Worm (Caenorhabditis elegans) whole organism, young adult: ENCODE measurements around the gene fip-7.

Source experiments
- F52B5.7 ChIP-seq: sonication (generic microtip); optimal IDR thresholded peaks from 2 replicates; lab custom pipeline; 2016; ENCODE audit warnings: mild to moderate bottlenecking, missing genetic modification characterization, missing compliant biosample characterization
- lin-35 ChIP-seq, 3 experiments: fragments of 150-350 bp in 2 of 3; sonication (generic microtip) in 1 of 3; optimal IDR thresholded peaks; 2 replicates each; lab custom pipeline; 2014 to 2018; ENCODE audit warnings: missing biosample characterization in 3 of 3, missing genetic modification characterization in 3 of 3, missing genetic modification reagents in 3 of 3
- madf-6 ChIP-seq: fragments of 200-800 bp; sonication (Bioruptor generic); IDR thresholded peaks from 2 replicates; pipeline ENCODE4 v1.3.6; 2022; ENCODE audit warnings: missing genetic modification reagents, missing genetic modification characterization, missing compliant biosample characterization

ce11 chrIV:16643782-16644181 is 17.8 kb downstream of the fip-7 start:
- TF ChIP-seq F52B5.7 = no peak
- no peak for TF ChIP-seq madf-6 (GFP tag; lab: Robert Waterston, UW)
- no peak for TF ChIP-seq lin-35 (GFP tag; optimal IDR thresholded peaks at IDR 0.05; lab: Kevin White, UChicago)
